Worm (Caenorhabditis elegans) whole organism, L3 larva: ENCODE data around the gene F58A4.1.

Experiments used
- ama-1 ChIP-seq: fragments of 150-350 bp; optimal IDR thresholded peaks from 2 replicates; lab custom pipeline; 2018
- ceh-16 ChIP-seq: sonication (generic microtip); optimal IDR thresholded peaks from 2 replicates; lab custom pipeline; 2017; ENCODE audit warnings: missing biosample characterization, missing genetic modification characterization
- elt-2 ChIP-seq: sonication (generic microtip); optimal IDR thresholded peaks from 2 replicates; lab custom pipeline; 2016; ENCODE audit warnings: missing genetic modification reagents, mild to moderate bottlenecking, missing genetic modification characterization, missing compliant biosample characterization
- fos-1 ChIP-seq: fragments of 150-350 bp; optimal IDR thresholded peaks from 2 replicates; lab custom pipeline; 2014; ENCODE audit warnings: missing biosample characterization, missing genetic modification characterization
- nhr-11 ChIP-seq: fragments of 150-350 bp; optimal IDR thresholded peaks from 2 replicates; lab custom pipeline; 2014; ENCODE audit warnings: missing biosample characterization, missing genetic modification characterization
- nhr-25 ChIP-seq: sonication (generic microtip); optimal IDR thresholded peaks from 2 replicates; lab custom pipeline; 2017; ENCODE audit warnings: missing biosample characterization, missing genetic modification characterization
- nhr-76 ChIP-seq: fragments of 150-350 bp; sonication (generic microtip); optimal IDR thresholded peaks from 5 replicates; lab custom pipeline; 2014; ENCODE audit warnings: missing biosample characterization, missing genetic modification characterization
- pha-4 ChIP-seq: fragments of 150-350 bp; optimal IDR thresholded peaks from 2 replicates; lab custom pipeline; 2014; ENCODE audit warnings: missing biosample characterization, missing genetic modification reagents, missing genetic modification characterization
- ztf-11 ChIP-seq: fragments of 150-350 bp; optimal IDR thresholded peaks from 2 replicates; lab custom pipeline; 2014; ENCODE audit warnings: missing biosample characterization, missing genetic modification characterization
- ztf-4 ChIP-seq: fragments of 150-350 bp; optimal IDR thresholded peaks from 2 replicates; lab custom pipeline; 2014; ENCODE audit warnings: missing biosample characterization, missing genetic modification characterization

DNA sequence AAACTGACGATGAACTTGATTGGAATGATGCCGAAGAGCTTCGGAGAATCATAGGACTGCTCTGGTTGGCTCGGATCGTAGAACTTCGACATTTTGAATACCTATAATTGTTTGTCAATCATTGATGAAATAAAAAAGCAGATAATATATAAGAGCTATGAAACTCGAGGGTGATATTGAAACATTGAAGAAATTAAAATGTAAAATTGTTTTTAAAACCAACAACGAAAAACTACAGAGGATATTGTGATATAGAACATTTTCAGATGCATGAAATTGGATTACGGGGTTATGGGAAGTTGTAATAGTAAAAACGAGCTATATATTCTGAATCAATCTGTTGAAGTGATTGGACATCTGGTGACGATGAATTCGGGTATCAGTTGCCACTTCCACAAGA lies 33.9 kb upstream of the F58A4.1 start, which contains the start of gene C48B4.10:
- TF ChIP-seq ceh-16 (no peak), ztf-11 (no peak), ztf-4 (tag; lab: Kevin White, UChicago) (no peak), pha-4 (tag; lab: Kevin White, UChicago) (no peak), nhr-76 (tag; lab: Kevin White, UChicago) (no peak), elt-2 (no peak), ama-1 (no peak), nhr-11 (tag; lab: Kevin White, UChicago) (no peak), nhr-25 (tag; lab: Kevin White, UChicago) (no peak), fos-1 (tag; lab: Kevin White, UChicago) (no peak)
